Fruit fly (Drosophila melanogaster) whole organism, embryonic: ENCODE measurements around the gene CG8460.

Source experiments
- Atf6 ChIP-seq: fragments of 200-800 bp; sonication (Bioruptor generic); IDR thresholded peaks from 2 replicates; pipeline ENCODE4 v1.3.6; 2022; ENCODE audit warnings: missing biosample characterization, missing genetic modification characterization
- Bgb ChIP-seq: fragments of 200-800 bp; sonication (Bioruptor generic); IDR thresholded peaks from 2 replicates; pipeline ENCODE4 v1.3.6; 2022; ENCODE audit warnings: missing biosample characterization, missing genetic modification characterization; ENCODE audit not compliant: partially characterized antibody
- CG12155 ChIP-seq: fragments of 200-800 bp; sonication (Bioruptor generic); optimal IDR thresholded peaks from 3 replicates; lab custom pipeline; 2016; ENCODE audit warnings: missing biosample characterization, missing genetic modification characterization
- CG1233 ChIP-seq: fragments of 200-800 bp; sonication (Bioruptor generic); optimal IDR thresholded peaks from 4 replicates; lab custom pipeline; 2018; ENCODE audit warnings: missing biosample characterization, mild to moderate bottlenecking, missing genetic modification characterization
- CG13775 ChIP-seq: fragments of 200-800 bp; sonication (Bioruptor generic); optimal IDR thresholded peaks from 3 replicates; lab custom pipeline; 2017; ENCODE audit warnings: missing biosample characterization, mild to moderate bottlenecking, missing genetic modification characterization
- CG14860 ChIP-seq: fragments of 200-800 bp; sonication (Bioruptor generic); IDR thresholded peaks from 3 replicates; pipeline ENCODE4 v1.3.6; 2022; ENCODE audit warnings: missing biosample characterization, missing genetic modification characterization; ENCODE audit not compliant: partially characterized antibody
- CG14965 ChIP-seq: fragments of 200-800 bp; sonication (Bioruptor generic); optimal IDR thresholded peaks from 2 replicates; lab custom pipeline; 2016; ENCODE audit warnings: missing biosample characterization, missing genetic modification characterization, borderline replicate concordance
- CG1602 ChIP-seq: fragments of 200-800 bp; sonication (Bioruptor generic); optimal IDR thresholded peaks from 3 replicates; lab custom pipeline; 2016; ENCODE audit warnings: missing biosample characterization, missing genetic modification characterization
- CG17385 ChIP-seq: fragments of 200-800 bp; sonication (Bioruptor generic); optimal IDR thresholded peaks from 3 replicates; lab custom pipeline; 2018; ENCODE audit warnings: missing biosample characterization, mild to moderate bottlenecking, missing genetic modification characterization
- CG17612 ChIP-seq: fragments of 200-800 bp; sonication (Bioruptor generic); IDR thresholded peaks from 2 replicates; pipeline ENCODE4 v1.3.6; 2022; ENCODE audit warnings: missing biosample characterization, missing genetic modification characterization
- CG31388 ChIP-seq: fragments of 200-800 bp; sonication (Bioruptor generic); optimal IDR thresholded peaks from 2 replicates; lab custom pipeline; 2016; ENCODE audit warnings: missing biosample characterization, missing genetic modification characterization
- CG4282 ChIP-seq: fragments of 200-800 bp; sonication (Bioruptor generic); optimal IDR thresholded peaks from 2 replicates; lab custom pipeline; 2016; ENCODE audit warnings: missing biosample characterization, missing genetic modification characterization
- CG4820 ChIP-seq: fragments of 200-800 bp; sonication (Bioruptor generic); optimal IDR thresholded peaks from 3 replicates; lab custom pipeline; 2016; ENCODE audit warnings: missing biosample characterization, missing genetic modification characterization
- CG8290 ChIP-seq, 3 experiments: fragments of 200-800 bp; sonication (Bioruptor generic); optimal IDR thresholded peaks; 2 replicates each; lab custom pipeline; 2016 to 2019; ENCODE audit warnings: missing biosample characterization in 3 of 3, missing genetic modification characterization in 3 of 3, mild to moderate bottlenecking in 2 of 3, moderate library complexity in 1 of 3
- CG8388 ChIP-seq: fragments of 200-800 bp; sonication (Bioruptor generic); optimal IDR thresholded peaks from 2 replicates; lab custom pipeline; 2019; ENCODE audit warnings: missing biosample characterization, mild to moderate bottlenecking, missing genetic modification characterization, moderate library complexity
- CG9932 ChIP-seq: fragments of 200-800 bp; sonication (Bioruptor generic); IDR thresholded peaks from 2 replicates; pipeline ENCODE4 v1.3.6; 2022; ENCODE audit warnings: missing biosample characterization, missing genetic modification characterization
- Camta ChIP-seq: fragments of 200-800 bp; sonication (Bioruptor generic); optimal IDR thresholded peaks from 2 replicates; lab custom pipeline; 2016; ENCODE audit warnings: missing biosample characterization, missing genetic modification characterization
- Chrac-16 ChIP-seq: fragments of 200-800 bp; sonication (Bioruptor generic); optimal IDR thresholded peaks from 3 replicates; lab custom pipeline; 2016; ENCODE audit warnings: missing biosample characterization, missing genetic modification characterization
- CrebB ChIP-seq: fragments of 200-800 bp; sonication (Bioruptor generic); optimal IDR thresholded peaks from 3 replicates; lab custom pipeline; 2018; ENCODE audit warnings: missing biosample characterization, mild to moderate bottlenecking, missing genetic modification characterization
- Dbx ChIP-seq: fragments of 200-800 bp; sonication (Bioruptor generic); IDR thresholded peaks from 3 replicates; pipeline ENCODE4 v1.3.6; 2022; ENCODE audit warnings: missing biosample characterization, missing genetic modification characterization
- Dek ChIP-seq: fragments of 200-800 bp; sonication (Bioruptor generic); optimal IDR thresholded peaks from 3 replicates; lab custom pipeline; 2019; ENCODE audit warnings: missing biosample characterization, mild to moderate bottlenecking, missing genetic modification characterization, moderate library complexity
- Dp ChIP-seq: fragments of 200-800 bp; sonication (Bioruptor generic); optimal IDR thresholded peaks from 2 replicates; lab custom pipeline; 2018; ENCODE audit warnings: missing biosample characterization, mild to moderate bottlenecking, missing genetic modification characterization, moderate library complexity
- H2.0 ChIP-seq: fragments of 200-800 bp; sonication (Bioruptor generic); IDR thresholded peaks from 2 replicates; pipeline ENCODE4 v1.3.6; 2022; ENCODE audit warnings: missing biosample characterization, missing genetic modification characterization
- HLH4C ChIP-seq: fragments of 200-800 bp; sonication (Bioruptor generic); IDR thresholded peaks from 3 replicates; pipeline ENCODE4 v1.3.6; 2022; ENCODE audit warnings: missing biosample characterization, missing genetic modification characterization; ENCODE audit not compliant: partially characterized antibody
- MBD-R2 ChIP-seq: fragments of 200-800 bp; sonication (Bioruptor generic); IDR thresholded peaks from 2 replicates; pipeline ENCODE4 v1.3.6; 2022; ENCODE audit warnings: missing biosample characterization, missing genetic modification characterization
- Nf-YA ChIP-seq: fragments of 200-800 bp; sonication (Bioruptor generic); IDR thresholded peaks from 2 replicates; pipeline ENCODE4 v1.3.6; 2022; ENCODE audit warnings: missing biosample characterization, missing genetic modification characterization
- Rfx ChIP-seq: fragments of 200-800 bp; sonication (Bioruptor generic); IDR thresholded peaks from 2 replicates; pipeline ENCODE4 v1.3.6; 2022; ENCODE audit warnings: missing biosample characterization, missing genetic modification characterization
- Ssrp ChIP-seq: fragments of 200-800 bp; sonication (Bioruptor generic); optimal IDR thresholded peaks from 2 replicates; lab custom pipeline; 2018; ENCODE audit warnings: missing biosample characterization, mild to moderate bottlenecking, missing genetic modification characterization, moderate library complexity
- Xbp1 ChIP-seq: fragments of 200-800 bp; sonication (Bioruptor generic); optimal IDR thresholded peaks from 3 replicates; lab custom pipeline; 2016; ENCODE audit warnings: missing biosample characterization, mild to moderate bottlenecking, missing genetic modification characterization
- ash1 ChIP-seq: fragments of 200-800 bp; sonication (Bioruptor generic); optimal IDR thresholded peaks from 2 replicates; lab custom pipeline; 2018; ENCODE audit warnings: missing biosample characterization, mild to moderate bottlenecking, missing genetic modification characterization
- cad ChIP-seq: fragments of >200 bp; optimal IDR thresholded peaks from 2 replicates; lab custom pipeline; 2017; ENCODE audit warnings: missing biosample characterization, missing genetic modification characterization
- chif ChIP-seq, 2 experiments: fragments of 200-800 bp; sonication (Bioruptor generic); optimal IDR thresholded peaks; 3 replicates each; lab custom pipeline; 2016; ENCODE audit warnings: missing biosample characterization in 2 of 2, missing genetic modification characterization in 2 of 2
- dmrt99B ChIP-seq: fragments of 200-800 bp; sonication (Bioruptor generic); optimal IDR thresholded peaks from 2 replicates; lab custom pipeline; 2018; ENCODE audit warnings: missing biosample characterization, mild to moderate bottlenecking, missing genetic modification characterization, moderate library complexity
- dpn ChIP-seq, 2 experiments: fragments of 200-800 bp; sonication (Bioruptor generic); optimal IDR thresholded peaks; 3 replicates each; lab custom pipeline; 2016; ENCODE audit warnings: missing biosample characterization in 2 of 2, missing genetic modification characterization in 2 of 2
- exex ChIP-seq: fragments of 200-800 bp; sonication (Bioruptor generic); optimal IDR thresholded peaks from 4 replicates; lab custom pipeline; 2018; ENCODE audit warnings: missing biosample characterization, mild to moderate bottlenecking, missing genetic modification characterization, moderate library complexity
- ftz-f1 ChIP-seq: fragments of 200-800 bp; sonication (Bioruptor generic); optimal IDR thresholded peaks from 2 replicates; lab custom pipeline; 2016; ENCODE audit warnings: missing biosample characterization, missing genetic modification characterization
- gsb ChIP-seq: fragments of 200-800 bp; sonication (Bioruptor generic); IDR thresholded peaks from 2 replicates; pipeline ENCODE4 v1.3.6; 2022; ENCODE audit warnings: missing biosample characterization, missing genetic modification characterization
- kni ChIP-seq: fragments of 200-800 bp; sonication (Bioruptor generic); optimal IDR thresholded peaks from 3 replicates; lab custom pipeline; 2017; ENCODE audit warnings: mild to moderate bottlenecking, missing biosample characterization, missing genetic modification reagents, missing genetic modification characterization
- nerfin-1 ChIP-seq: fragments of 200-800 bp; sonication (Bioruptor generic); optimal IDR thresholded peaks from 3 replicates; lab custom pipeline; 2019; ENCODE audit warnings: missing biosample characterization, mild to moderate bottlenecking, missing genetic modification characterization, moderate library complexity
- p53 ChIP-seq: fragments of 200-800 bp; sonication (Bioruptor generic); optimal IDR thresholded peaks from 2 replicates; lab custom pipeline; 2016; ENCODE audit warnings: missing biosample characterization, missing genetic modification characterization
- pb ChIP-seq: fragments of 200-800 bp; sonication (Bioruptor generic); optimal IDR thresholded peaks from 3 replicates; lab custom pipeline; 2016; ENCODE audit warnings: missing biosample characterization, missing genetic modification characterization
- prd ChIP-seq, 3 experiments: fragments of >200 bp in 2 of 3; fragments of 200-800 bp in 1 of 3; sonication (Bioruptor generic) in 1 of 3; optimal IDR thresholded peaks in 2 of 3; IDR thresholded peaks in 1 of 3; 2 replicates in 2 of 3; 3 replicates in 1 of 3; pipeline versions ENCODE4 v1.3.6 to Lab custom; 2017 to 2022; ENCODE audit warnings: missing biosample characterization in 1 of 3, missing genetic modification characterization in 1 of 3
- psq ChIP-seq: fragments of 200-800 bp; sonication (Bioruptor generic); optimal IDR thresholded peaks from 2 replicates; lab custom pipeline; 2017; ENCODE audit warnings: missing biosample characterization, missing genetic modification characterization
- ro ChIP-seq: fragments of 200-800 bp; sonication (Bioruptor generic); IDR thresholded peaks from 2 replicates; pipeline ENCODE4 v1.3.6; 2022; ENCODE audit warnings: missing biosample characterization, missing genetic modification characterization
- salm ChIP-seq: fragments of 200-800 bp; sonication (Bioruptor generic); optimal IDR thresholded peaks from 2 replicates; lab custom pipeline; 2018; ENCODE audit warnings: missing biosample characterization, mild to moderate bottlenecking, missing genetic modification characterization
- sens-2 ChIP-seq: fragments of 200-800 bp; sonication (Bioruptor generic); IDR thresholded peaks from 2 replicates; pipeline ENCODE4 v1.3.6; 2022; ENCODE audit warnings: missing biosample characterization, missing genetic modification characterization
- seq ChIP-seq: fragments of 200-800 bp; sonication (Bioruptor generic); IDR thresholded peaks from 2 replicates; pipeline ENCODE4 v1.3.6; 2022; ENCODE audit warnings: missing biosample characterization, missing genetic modification characterization
- sisA ChIP-seq: fragments of 200-800 bp; sonication (Bioruptor generic); IDR thresholded peaks from 2 replicates; pipeline ENCODE4 v1.3.6; 2022; ENCODE audit warnings: missing biosample characterization, missing genetic modification characterization
- toy ChIP-seq: fragments of 200-800 bp; sonication (Bioruptor generic); IDR thresholded peaks from 2 replicates; pipeline ENCODE4 v1.3.6; 2022; ENCODE audit warnings: missing biosample characterization, missing genetic modification characterization
- tup ChIP-seq: fragments of 200-800 bp; sonication (Bioruptor generic); optimal IDR thresholded peaks from 2 replicates; lab custom pipeline; 2016; ENCODE audit warnings: missing biosample characterization, mild to moderate bottlenecking, missing genetic modification characterization, moderate library complexity

The CG8460 gene

DNA sequence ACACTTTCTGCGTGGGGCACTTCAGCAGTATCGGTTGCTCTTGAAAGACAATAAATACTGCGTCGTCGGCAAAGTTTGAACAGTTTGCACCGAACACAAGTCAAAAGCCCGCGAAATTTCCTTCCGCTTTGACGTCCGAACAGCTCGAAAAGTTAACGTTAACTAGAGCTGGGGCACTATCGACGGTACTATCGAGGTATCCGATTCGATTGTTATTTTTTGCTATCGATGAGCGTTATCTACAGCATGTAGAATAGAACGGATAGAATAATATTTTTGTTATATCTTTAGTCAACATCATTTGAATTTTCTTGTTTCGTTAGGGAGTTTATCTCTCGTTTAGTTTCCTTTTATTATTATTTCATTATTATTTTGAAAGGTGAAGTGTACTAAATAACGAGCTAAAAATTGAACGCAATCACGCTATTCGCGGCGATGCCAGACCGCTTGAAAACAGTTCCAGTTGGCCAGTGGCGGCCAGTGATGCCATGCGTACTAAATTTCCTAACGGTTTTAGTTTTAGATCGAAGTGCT lies 42.8 kb downstream of the CG8460 start, which contains the start of gene Pvr (continued):
- TF ChIP-seq ftz-f1 (no peak), CG17612 (no peak), Dp (GFP tag; lab: Kevin White, UChicago) (peak; percentile 66), CG8388 (GFP tag; lab: Kevin White, UChicago) (no peak), CG1602 (no peak), pb (GFP tag; lab: Kevin White, UChicago) (no peak), CG14860 (GFP tag; lab: Robert Waterston, UW) (peak; percentile 94), prd (optimal IDR thresholded peaks at IDR 0.05; lab: Kevin White, UChicago) (no peak), prd (GFP tag; IDR thresholded peaks at IDR 0.05; lab: Robert Waterston, UW) (no peak), MBD-R2 (GFP tag; lab: Robert Waterston, UW) (peak; percentile 34; the same call in 1 of the 2 replicates), CG13775 (GFP tag; lab: Kevin White, UChicago) (peak; percentile 17), Atf6 (no peak), cad (GFP tag; lab: Kevin White, UChicago) (no peak), kni (GFP tag; lab: Kevin White, UChicago) (no peak), dmrt99B (tag; lab: Kevin White, UChicago) (no peak), Bgb (GFP tag; lab: Robert Waterston, UW) (peak; percentile 97), exex (tag; lab: Kevin White, UChicago) (no peak), CG4282 (GFP tag; lab: Kevin White, UChicago) (no peak), CrebB (tag; lab: Kevin White, UChicago) (no peak), CG17385 (GFP tag; lab: Kevin White, UChicago) (peak; percentile 11), sens-2 (GFP tag; lab: Robert Waterston, UW) (no peak), CG9932 (GFP tag; lab: Robert Waterston, UW) (no peak; the same call in 1 of the 2 replicates), seq (GFP tag; lab: Robert Waterston, UW) (no peak), chif (GFP tag; optimal IDR thresholded peaks at IDR 0.05; lab: Kevin White, UChicago) (no peak), toy (GFP tag; lab: Robert Waterston, UW) (no peak), ro (no peak), psq (GFP tag; lab: Kevin White, UChicago) (no peak), Ssrp (tag; lab: Kevin White, UChicago) (no peak), CG12155 (GFP tag; lab: Kevin White, UChicago) (no peak), Camta (GFP tag; lab: Kevin White, UChicago) (no peak), sisA (GFP tag; lab: Robert Waterston, UW) (no peak), gsb (GFP tag; lab: Robert Waterston, UW) (no peak), H2.0 (no peak), ash1 (GFP tag; lab: Kevin White, UChicago) (no peak), HLH4C (peak; percentile 97), p53 (GFP tag; lab: Kevin White, UChicago) (no peak), Xbp1 (GFP tag; lab: Kevin White, UChicago) (peak; percentile 23), CG4820 (GFP tag; lab: Kevin White, UChicago) (no peak), tup (GFP tag; lab: Kevin White, UChicago) (no peak), CG31388 (no peak), dpn (GFP tag; optimal IDR thresholded peaks at IDR 0.05; lab: Kevin White, UChicago) (peak in 1 of 2 experiments; percentile 21), Rfx (GFP tag; lab: Robert Waterston, UW) (peak; percentile 26; the same call in 1 of the 2 replicates), salm (no peak), nerfin-1 (tag; lab: Kevin White, UChicago) (no peak), Chrac-16 (no peak), Dek (tag; lab: Kevin White, UChicago) (no peak), CG14965 (GFP tag; lab: Kevin White, UChicago) (no peak), CG1233 (GFP tag; lab: Kevin White, UChicago) (no peak), Nf-YA (no peak), CG8290 (GFP tag; optimal IDR thresholded peaks at IDR 0.05; lab: Kevin White, UChicago) (peak; percentile 21), CG8290 (tag; optimal IDR thresholded peaks at IDR 0.05; lab: Kevin White, UChicago) (no peak), Dbx (GFP tag; lab: Robert Waterston, UW) (peak; percentile 22; the same call in 1 of the 3 replicates)
